Fruit fly (Drosophila melanogaster): ENCODE results near the gene CG34124.

DNA sequence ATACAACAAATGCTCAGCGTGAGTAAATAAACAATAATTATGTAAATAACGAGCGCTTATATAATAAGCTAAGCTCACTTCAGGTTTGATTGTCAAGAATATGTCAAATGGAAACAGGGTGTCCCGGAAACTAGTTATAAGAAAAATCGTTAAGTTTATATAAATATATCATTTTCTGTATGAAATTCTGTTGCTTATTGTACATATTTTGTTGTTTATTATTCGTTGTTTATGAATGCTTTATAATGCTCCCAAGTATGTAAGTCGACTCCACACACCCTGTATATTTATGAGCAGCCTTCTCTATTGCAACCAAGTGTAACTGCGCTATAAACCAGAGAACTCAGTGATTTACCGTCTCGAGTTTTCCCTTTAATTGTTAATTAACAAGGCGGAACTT lies 27.7 kb upstream of the CG34124 start:
- peak; percentile 14 for TF ChIP-seq CG14655 (GFP tag; optimal IDR thresholded peaks at IDR 0.05)
- TF ChIP-seq CG34367 (tag; optimal IDR thresholded peaks at IDR 0.05) = no peak
- TF ChIP-seq gl (tag; optimal IDR thresholded peaks at IDR 0.05) = no peak
